Worm (Caenorhabditis elegans): ENCODE measurements around the gene srg-53.

DNA sequence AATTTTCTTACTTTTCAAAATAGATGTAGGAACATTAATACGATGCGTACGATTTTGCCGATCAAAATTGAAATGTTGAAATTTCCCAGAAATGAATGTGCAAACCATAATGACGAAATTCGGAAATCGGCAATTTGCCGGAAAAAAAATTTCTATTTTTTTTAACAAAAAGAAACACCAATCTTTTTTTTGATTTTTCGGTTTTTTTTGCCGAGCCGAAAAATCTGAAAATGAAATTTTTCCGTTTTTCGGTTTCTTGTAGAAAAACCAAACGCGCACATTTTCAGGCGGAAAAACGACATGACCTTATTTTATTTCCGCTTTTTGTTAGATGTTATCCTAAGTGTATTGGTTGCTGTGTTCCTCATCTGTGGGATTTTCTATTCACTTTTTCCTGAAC, 31.8 kb upstream of the srg-53 start, which contains the start of gene srbc-13:
- TF ChIP-seq zag-1 (tag; optimal IDR thresholded peaks at IDR 0.05) (no peak), snpc-4 (tag; optimal IDR thresholded peaks at IDR 0.05) (no peak), lin-13 (GFP tag; optimal IDR thresholded peaks at IDR 0.05) (no peak), ces-1 (GFP tag; optimal IDR thresholded peaks at IDR 0.05) (no peak), nhr-237 (tag; optimal IDR thresholded peaks at IDR 0.05) (no peak), ztf-4 (tag; optimal IDR thresholded peaks at IDR 0.05) (no peak)

Data from whole organism, L1 larva.